Fruit fly (Drosophila melanogaster): ENCODE data around the gene Atg101.

DNA sequence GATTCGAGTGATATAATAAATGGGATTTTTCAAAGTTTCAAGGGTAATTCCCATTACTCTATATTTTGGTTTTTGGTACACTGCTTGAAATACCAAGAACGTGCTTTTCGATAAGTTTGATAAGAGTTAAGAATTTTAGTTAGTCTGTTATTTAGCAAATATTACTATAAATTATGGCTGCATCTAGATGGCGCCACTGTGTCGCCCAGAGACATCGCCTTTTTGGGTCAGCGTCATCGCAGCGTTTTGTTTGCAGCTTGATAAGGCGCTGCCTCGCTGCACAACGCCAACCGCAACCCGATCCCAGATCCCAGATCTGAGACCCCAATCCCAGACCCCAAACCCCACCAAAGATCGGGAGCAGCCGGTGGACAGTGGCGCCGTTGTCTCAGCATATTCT lies 47.0 kb downstream of the Atg101 start:
- TF ChIP-seq Ets96B (tag; optimal IDR thresholded peaks at IDR 0.05), result no peak
- no peak for TF ChIP-seq Sox14 (GFP tag; optimal IDR thresholded peaks at IDR 0.05)
- TF ChIP-seq Eip75B (GFP tag; optimal IDR thresholded peaks at IDR 0.05), result no peak
- TF ChIP-seq Sox102F (GFP tag; optimal IDR thresholded peaks at IDR 0.05), result no peak
- no peak for TF ChIP-seq CG34406 (GFP tag; optimal IDR thresholded peaks at IDR 0.05)
- TF ChIP-seq Gug (GFP tag; IDR thresholded peaks at IDR 0.05), result no peak
- TF ChIP-seq eg (GFP tag; IDR thresholded peaks at IDR 0.05), result no peak
- TF ChIP-seq Smox (GFP tag; optimal IDR thresholded peaks at IDR 0.05), result no peak
- no peak for TF ChIP-seq Eip78C (GFP tag)

All from whole organism, prepupa.